Worm (Caenorhabditis elegans) whole organism, L4 larva: ENCODE data around the gene Y49F6B.20.

Experiments
- D1046.2 ChIP-seq: fragments of 200-800 bp; sonication (Bioruptor generic); IDR thresholded peaks from 2 replicates; pipeline ENCODE4 v1.3.6; 2022; ENCODE audit warnings: missing genetic modification characterization, missing compliant biosample characterization
- F44E2.7 ChIP-seq: fragments of 200-800 bp; sonication (Bioruptor generic); IDR thresholded peaks from 2 replicates; pipeline ENCODE4 v2.1.2; 2022; ENCODE audit warnings: missing genetic modification characterization, missing compliant biosample characterization
- R02D3.7 ChIP-seq: fragments of 150-350 bp; sonication (generic microtip); optimal IDR thresholded peaks from 3 replicates; lab custom pipeline; 2014; ENCODE audit warnings: missing biosample characterization, missing genetic modification characterization
- T20F7.1 ChIP-seq: fragments of 200-800 bp; sonication (Bioruptor generic); optimal IDR thresholded peaks from 2 replicates; lab custom pipeline; 2018; ENCODE audit warnings: mild to moderate bottlenecking, missing genetic modification characterization, missing compliant biosample characterization
- Y105C5A.15 ChIP-seq: fragments of 200-800 bp; sonication (Bioruptor generic); IDR thresholded peaks from 2 replicates; pipeline ENCODE4 v1.3.6; 2022; ENCODE audit warnings: missing genetic modification characterization, missing compliant biosample characterization
- Y48G9A.11 ChIP-seq: fragments of 200-800 bp; sonication (Bioruptor generic); IDR thresholded peaks from 2 replicates; pipeline ENCODE4 v1.3.6; 2022; ENCODE audit warnings: missing genetic modification reagents, missing genetic modification characterization, missing compliant biosample characterization
- aly-2 ChIP-seq: sonication (generic microtip); optimal IDR thresholded peaks from 2 replicates; lab custom pipeline; 2018; ENCODE audit warnings: missing biosample characterization, missing genetic modification characterization
- ama-1 ChIP-seq: fragments of 150-350 bp; optimal IDR thresholded peaks from 2 replicates; lab custom pipeline; 2014; ENCODE audit warnings: inconsistent platforms, mixed read lengths
- attf-4 ChIP-seq: sonication (generic microtip); optimal IDR thresholded peaks from 3 replicates; lab custom pipeline; 2017; ENCODE audit warnings: missing biosample characterization, missing genetic modification characterization
- ceh-28 ChIP-seq: fragments of 150-350 bp; optimal IDR thresholded peaks from 2 replicates; lab custom pipeline; 2014; ENCODE audit warnings: missing biosample characterization, missing genetic modification reagents, missing genetic modification characterization
- ceh-62 ChIP-seq: sonication (generic microtip); optimal IDR thresholded peaks from 2 replicates; lab custom pipeline; 2017; ENCODE audit warnings: missing biosample characterization, missing genetic modification characterization
- ceh-82 ChIP-seq: sonication (generic microtip); optimal IDR thresholded peaks from 2 replicates; lab custom pipeline; 2017; ENCODE audit warnings: missing biosample characterization, missing genetic modification characterization
- ctbp-1 ChIP-seq: fragments of 200-800 bp; sonication (Bioruptor generic); IDR thresholded peaks from 2 replicates; pipeline ENCODE4 v1.3.6; 2022; ENCODE audit warnings: missing genetic modification reagents, missing genetic modification characterization, missing compliant biosample characterization
- dmd-9 ChIP-seq: fragments of 200-800 bp; sonication (Bioruptor generic); IDR thresholded peaks from 2 replicates; pipeline ENCODE4 v1.3.6; 2022; ENCODE audit warnings: missing genetic modification reagents, missing genetic modification characterization, missing compliant biosample characterization
- egl-27 ChIP-seq: sonication (generic microtip); optimal IDR thresholded peaks from 3 replicates; lab custom pipeline; 2017; ENCODE audit warnings: missing biosample characterization, missing genetic modification reagents, missing genetic modification characterization
- fos-1 ChIP-seq: fragments of 150-350 bp; optimal IDR thresholded peaks from 2 replicates; lab custom pipeline; 2014; ENCODE audit warnings: missing biosample characterization, missing genetic modification characterization
- gei-8 ChIP-seq: fragments of 200-800 bp; sonication (Bioruptor generic); optimal IDR thresholded peaks from 2 replicates; lab custom pipeline; 2018; ENCODE audit warnings: mild to moderate bottlenecking, missing genetic modification characterization, missing compliant biosample characterization
- hlh-30 ChIP-seq: sonication (generic microtip); optimal IDR thresholded peaks from 2 replicates; lab custom pipeline; 2017; ENCODE audit warnings: antibody characterized with exemption, mild to moderate bottlenecking, missing genetic modification characterization, missing compliant biosample characterization; ENCODE audit not compliant: insufficient read depth
- hmg-1.1 ChIP-seq: fragments of 200-800 bp; sonication (Bioruptor generic); IDR thresholded peaks from 2 replicates; pipeline ENCODE4 v1.3.6; 2022; ENCODE audit warnings: missing genetic modification reagents, missing genetic modification characterization, missing compliant biosample characterization
- jun-1 ChIP-seq: fragments of 150-350 bp; optimal IDR thresholded peaks from 2 replicates; lab custom pipeline; 2014; ENCODE audit warnings: missing biosample characterization, missing genetic modification reagents, missing genetic modification characterization
- lin-1 ChIP-seq: fragments of 200-800 bp; sonication (Bioruptor generic); IDR thresholded peaks from 2 replicates; pipeline ENCODE4 v1.3.6; 2022; ENCODE audit warnings: missing genetic modification reagents, missing genetic modification characterization, missing compliant biosample characterization
- lir-3 ChIP-seq: sonication (generic microtip); optimal IDR thresholded peaks from 2 replicates; lab custom pipeline; 2016; ENCODE audit warnings: mild to moderate bottlenecking, missing genetic modification characterization, missing compliant biosample characterization
- madf-5 ChIP-seq, 2 experiments: fragments of 200-800 bp; sonication (Bioruptor generic); IDR thresholded peaks; 2 replicates each; pipeline ENCODE4 v1.3.6; 2022; ENCODE audit warnings: missing compliant biosample characterization in 2 of 2, missing genetic modification characterization in 2 of 2
- madf-9 ChIP-seq: fragments of 200-800 bp; sonication (Bioruptor generic); conservative IDR thresholded peaks from 2 replicates; pipeline ENCODE4 v1.3.6; 2022; ENCODE audit warnings: missing genetic modification reagents, missing genetic modification characterization, missing compliant biosample characterization
- mxl-2 ChIP-seq: fragments of 200-800 bp; sonication (Bioruptor generic); conservative IDR thresholded peaks from 2 replicates; pipeline ENCODE4 v1.3.6; 2022; ENCODE audit warnings: missing genetic modification reagents, missing genetic modification characterization, missing compliant biosample characterization
- mxl-3 ChIP-seq: fragments of 200-800 bp; sonication (Bioruptor generic); optimal IDR thresholded peaks from 2 replicates; lab custom pipeline; 2018; ENCODE audit warnings: mild to moderate bottlenecking, missing genetic modification characterization, missing compliant biosample characterization
- nhr-10 ChIP-seq: fragments of 150-350 bp; optimal IDR thresholded peaks from 2 replicates; lab custom pipeline; 2014; ENCODE audit warnings: missing biosample characterization, missing genetic modification characterization
- nhr-41 ChIP-seq: fragments of 200-800 bp; sonication (Bioruptor generic); IDR thresholded peaks from 2 replicates; pipeline ENCODE4 v1.3.6; 2022; ENCODE audit warnings: missing genetic modification reagents, missing genetic modification characterization, missing compliant biosample characterization
- nhr-6 ChIP-seq: fragments of 150-350 bp; optimal IDR thresholded peaks from 2 replicates; lab custom pipeline; 2014; ENCODE audit warnings: missing biosample characterization, missing genetic modification characterization
- rbr-2 ChIP-seq: sonication (generic microtip); optimal IDR thresholded peaks from 2 replicates; lab custom pipeline; 2016; ENCODE audit warnings: missing genotype, missing genetic modification characterization, missing compliant biosample characterization
- sdz-12 ChIP-seq: fragments of 200-800 bp; sonication (Bioruptor generic); optimal IDR thresholded peaks from 2 replicates; lab custom pipeline; 2018; ENCODE audit warnings: mild to moderate bottlenecking, missing genetic modification characterization, missing compliant biosample characterization
- snpc-1.2 ChIP-seq: fragments of 200-800 bp; sonication (Bioruptor generic); IDR thresholded peaks from 2 replicates; pipeline ENCODE4 v1.3.6; 2022; ENCODE audit warnings: missing genetic modification reagents, missing genetic modification characterization, missing compliant biosample characterization
- tag-97 ChIP-seq: fragments of 200-800 bp; sonication (Bioruptor generic); IDR thresholded peaks from 2 replicates; pipeline ENCODE4 v1.3.6; 2022; ENCODE audit warnings: missing genetic modification characterization, missing compliant biosample characterization
- tra-1 ChIP-seq: fragments of 200-800 bp; sonication (Bioruptor generic); IDR thresholded peaks from 2 replicates; pipeline ENCODE4 v1.3.6; 2022; ENCODE audit warnings: missing genetic modification reagents, missing genetic modification characterization, missing compliant biosample characterization
- unc-130 ChIP-seq: sonication (generic microtip); optimal IDR thresholded peaks from 2 replicates; lab custom pipeline; 2016; ENCODE audit warnings: missing genetic modification reagents, missing genetic modification characterization, missing compliant biosample characterization
- vab-7 ChIP-seq: fragments of 200-800 bp; sonication (Bioruptor generic); IDR thresholded peaks from 2 replicates; pipeline ENCODE4 v1.3.6; 2022; ENCODE audit warnings: missing genetic modification reagents, missing genetic modification characterization, missing compliant biosample characterization
- zag-1 ChIP-seq: fragments of 150-350 bp; optimal IDR thresholded peaks from 2 replicates; lab custom pipeline; 2014; ENCODE audit warnings: missing biosample characterization, missing genetic modification characterization
- zfp-2 ChIP-seq: sonication (generic microtip); optimal IDR thresholded peaks from 2 replicates; lab custom pipeline; 2016; ENCODE audit warnings: mild to moderate bottlenecking, missing genetic modification characterization, missing compliant biosample characterization

Y49F6B.20 gene

DNA sequence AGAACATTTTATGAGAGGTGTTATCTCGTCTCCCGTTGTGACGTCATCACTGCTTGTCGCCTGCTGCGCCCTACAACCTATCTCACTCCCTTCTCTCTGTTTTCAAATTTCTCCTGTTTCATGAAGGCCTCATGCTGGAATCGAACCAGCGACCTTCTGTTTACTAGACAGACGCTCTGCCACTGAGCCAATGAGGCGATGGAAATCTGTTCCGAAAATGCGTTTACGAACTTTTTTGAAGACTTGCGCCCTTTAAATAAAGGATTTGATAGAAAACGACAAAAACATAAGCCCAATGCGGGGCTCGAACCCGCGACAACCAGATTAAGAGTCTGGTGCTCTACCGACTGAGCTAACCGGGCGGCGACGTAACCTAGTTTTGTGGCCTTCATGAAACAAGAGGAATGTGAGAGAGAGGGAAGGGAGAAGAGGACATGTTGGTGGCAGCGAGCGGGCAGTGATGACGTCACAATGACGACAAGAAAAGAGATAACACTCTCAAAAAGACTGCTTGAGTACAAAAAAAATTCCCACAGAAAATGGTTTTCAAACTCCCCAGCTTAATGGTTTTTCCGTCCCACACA lies 48.6 kb upstream of the Y49F6B.20 start, which contains the start of gene clec-126 (continued):
- TF ChIP-seq T20F7.1: no peak
- TF ChIP-seq nhr-10 (tag; lab: Kevin White, UChicago): no peak
- peak; percentile 65 for TF ChIP-seq zfp-2 (tag; lab: Kevin White, UChicago)
- TF ChIP-seq vab-7 (GFP tag; lab: Robert Waterston, UW): peak; percentile 80
- no peak for TF ChIP-seq ceh-28
- TF ChIP-seq lin-1 (GFP tag; lab: Robert Waterston, UW): no peak
- TF ChIP-seq mxl-3 (GFP tag; lab: Kevin White, UChicago): peak; percentile 63
- no peak for TF ChIP-seq R02D3.7
- TF ChIP-seq fos-1: no peak
- no peak for TF ChIP-seq egl-27 (tag; lab: Kevin White, UChicago)
- TF ChIP-seq mxl-2 (GFP tag; lab: Robert Waterston, UW): 0 out of 2 replicates have a peak, but pooled peaks have one; percentile 12
- TF ChIP-seq tra-1 (GFP tag; lab: Robert Waterston, UW): peak; percentile 71; the same call in 1 of the 2 replicates
- TF ChIP-seq zag-1 (tag; lab: Kevin White, UChicago): no peak
- peak; percentile 73 for TF ChIP-seq Y48G9A.11

DNA sequence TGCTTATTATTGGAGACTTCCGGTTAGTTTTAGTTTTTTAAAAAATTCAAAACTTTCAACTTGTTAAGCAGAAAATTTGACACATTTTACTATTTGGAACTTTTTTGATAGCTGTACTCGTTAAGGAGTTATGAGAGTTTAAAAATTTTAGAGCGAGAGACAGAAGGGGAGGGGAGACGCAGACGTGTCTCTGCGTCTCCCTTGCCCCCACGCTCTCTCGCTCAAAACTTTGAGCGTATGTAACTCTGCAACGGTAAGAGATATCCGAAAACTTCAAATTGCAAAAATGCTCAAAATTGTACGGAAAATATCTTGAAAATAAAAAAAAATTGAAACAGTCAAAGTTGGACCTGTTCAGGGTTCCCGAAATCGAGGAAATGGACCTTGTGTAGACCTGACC lies 45.7 kb upstream of the Y49F6B.20 start:
- TF ChIP-seq tag-97 (GFP tag; lab: Robert Waterston, UW) (no peak), madf-9 (GFP tag; lab: Robert Waterston, UW) (no peak), jun-1 (tag; lab: Kevin White, UChicago) (no peak), hmg-1.1 (GFP tag; lab: Robert Waterston, UW) (no peak), nhr-6 (tag; lab: Kevin White, UChicago) (no peak), ama-1 (lab: Kevin White, UChicago) (no peak), nhr-41 (GFP tag; lab: Robert Waterston, UW) (no peak), gei-8 (GFP tag; lab: Kevin White, UChicago) (no peak), attf-4 (tag; lab: Kevin White, UChicago) (no peak), aly-2 (no peak), Y48G9A.11 (no peak), F44E2.7 (GFP tag; lab: Robert Waterston, UW) (no peak), ceh-62 (tag; lab: Kevin White, UChicago) (no peak)

DNA sequence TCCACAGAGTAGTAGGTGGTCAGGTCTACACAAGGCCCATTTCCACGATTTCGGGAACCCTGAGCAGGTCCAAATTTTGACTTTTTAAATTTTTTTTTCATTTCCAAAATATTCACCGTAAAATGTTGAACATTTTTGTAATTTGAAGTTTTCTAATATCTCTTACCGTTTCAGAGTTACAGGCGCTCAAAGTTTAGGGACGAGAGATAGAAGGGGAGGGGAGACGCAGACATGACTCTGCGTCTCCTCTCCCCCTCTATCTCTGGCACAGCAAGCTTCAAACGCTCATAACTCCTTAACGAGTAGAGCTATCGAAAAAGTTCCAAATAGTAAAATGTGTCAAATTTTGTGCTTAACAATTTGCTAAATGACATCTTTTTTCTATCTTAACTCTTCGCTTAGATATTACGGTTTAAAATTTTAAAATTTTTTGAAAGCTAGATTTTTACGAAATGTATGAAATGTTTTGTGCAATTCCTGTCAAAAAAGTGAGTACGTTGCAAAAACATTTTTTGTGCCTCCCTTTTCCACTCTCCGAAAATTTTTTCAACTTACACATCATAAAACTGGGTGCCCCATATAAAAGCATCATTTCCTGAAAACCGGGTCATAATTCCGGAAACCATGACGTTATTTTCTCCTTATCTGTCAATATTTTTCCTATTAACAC lies 45.1 kb upstream of the Y49F6B.20 start, which contains the start of the genes Y49F6B.14 and clec-125:
Gene Y49F6B.14, minus strand, starts transcription at position 101 of the 670 bp plus-strand sequence.
Gene clec-125, plus strand, starts transcription at position 620 of the 670 bp plus-strand sequence.
- TF ChIP-seq snpc-1.2 (no peak), dmd-9 (GFP tag; lab: Robert Waterston, UW) (no peak), egl-27 (tag; lab: Kevin White, UChicago) (no peak), Y48G9A.11 (no peak), D1046.2 (no peak), madf-5 (GFP tag; IDR thresholded peaks at IDR 0.05; lab: Robert Waterston, UW) (no peak), nhr-41 (GFP tag; lab: Robert Waterston, UW) (no peak), ctbp-1 (no peak), sdz-12 (GFP tag; lab: Kevin White, UChicago) (no peak), lir-3 (no peak), Y105C5A.15 (GFP tag; lab: Robert Waterston, UW) (no peak), rbr-2 (no peak), unc-130 (GFP tag; lab: Kevin White, UChicago) (no peak), ceh-82 (tag; lab: Kevin White, UChicago) (no peak), hlh-30 (tag; lab: Kevin White, UChicago) (no peak)
- TF ChIP-seq, all 104 proteins: peak for 0
